Fruit fly (Drosophila melanogaster): Measurements from ENCODE around the gene OXA1L.

OXA1L gene

DNA sequence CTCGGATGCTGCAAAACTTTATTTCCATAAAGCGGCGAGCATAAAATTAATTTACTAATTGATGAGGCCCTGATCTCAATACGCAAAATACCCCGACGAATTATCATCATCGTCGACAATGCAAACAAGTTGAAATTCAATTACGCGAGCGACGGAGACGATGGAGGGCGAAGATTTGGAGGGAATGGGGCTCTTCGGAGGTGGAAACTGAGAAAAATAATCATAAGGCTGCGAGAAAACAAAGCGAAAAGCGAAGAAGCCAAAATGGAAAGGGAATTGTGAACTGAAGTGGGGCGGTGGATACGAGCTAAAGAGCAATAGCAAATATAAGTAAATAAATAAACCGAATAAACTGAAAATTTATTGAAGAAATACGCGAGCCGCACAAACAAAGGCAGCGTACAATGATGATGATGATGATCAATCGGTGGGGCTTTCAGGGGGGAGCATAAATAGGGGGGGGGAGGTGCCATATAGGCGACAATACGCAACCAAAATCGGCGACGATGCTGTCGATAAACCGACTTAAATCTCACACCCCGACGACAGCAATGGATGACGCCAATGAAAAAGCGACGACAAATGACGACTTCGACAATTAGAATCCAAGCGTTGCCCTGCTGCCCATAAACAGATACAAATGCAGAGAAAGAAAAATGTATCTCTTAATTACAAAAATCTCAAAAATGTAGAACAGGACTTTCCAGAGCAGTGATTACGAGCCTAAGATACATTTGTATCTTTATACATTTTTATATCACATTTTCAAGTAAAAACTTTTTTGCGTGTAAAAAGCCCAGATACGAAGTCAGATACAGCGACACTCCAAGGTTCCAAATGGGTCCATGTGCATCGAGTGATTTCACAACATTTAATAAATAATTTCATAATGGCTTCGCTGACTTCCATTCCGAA lies 48.1 kb downstream of the OXA1L start (continued):
- TF ChIP-seq CG9727 (GFP tag; optimal IDR thresholded peaks at IDR 0.05) = peak; percentile 37
- TF ChIP-seq CG8944 (GFP tag; optimal IDR thresholded peaks at IDR 0.05) = peak; percentile 57
- peak; percentile 71; the same call in 2 of the 3 replicates for TF ChIP-seq CG14050 (GFP tag; IDR thresholded peaks at IDR 0.05)
- peak; percentile 22 for TF ChIP-seq CG13775 (GFP tag; optimal IDR thresholded peaks at IDR 0.05)
- peak; percentile 45 for TF ChIP-seq CG12071 (GFP tag; optimal IDR thresholded peaks at IDR 0.05)
- peak; percentile 51 for TF ChIP-seq CG10654 (GFP tag; optimal IDR thresholded peaks at IDR 0.05)
- peak; percentile 67 for TF ChIP-seq CG4424 (GFP tag; optimal IDR thresholded peaks at IDR 0.05)
- TF ChIP-seq mld (GFP tag; IDR thresholded peaks at IDR 0.05; ENCODE audit: partially characterized antibody) = no peak
- TF ChIP-seq Camta (GFP tag; optimal IDR thresholded peaks at IDR 0.05) = peak; percentile 59
- TF ChIP-seq repo (GFP tag; optimal IDR thresholded peaks at IDR 0.05) = peak; percentile 37
- no peak for TF ChIP-seq pan (optimal IDR thresholded peaks at IDR 0.05)
- peak in 1 of 2 experiments; percentile 88 for TF ChIP-seq pan (GFP tag; optimal IDR thresholded peaks at IDR 0.05 in 1 of 2, IDR thresholded peaks at IDR 0.05 in 1 of 2)
- no peak for TF ChIP-seq rib (GFP tag; IDR thresholded peaks at IDR 0.05)
- peak; percentile 67; the same call in 1 of the 2 replicates for TF ChIP-seq CG14014 (GFP tag; IDR thresholded peaks at IDR 0.05)
- TF ChIP-seq CG7372 (GFP tag; IDR thresholded peaks at IDR 0.05) = peak; percentile 47; the same call in 1 of the 2 replicates
- TF ChIP-seq gsb-n (tag; optimal IDR thresholded peaks at IDR 0.05) = peak; percentile 10
- peak; percentile 78 for TF ChIP-seq CG15269 (tag; optimal IDR thresholded peaks at IDR 0.05)
- peak; percentile 37 for TF ChIP-seq Chrac-16 (GFP tag; optimal IDR thresholded peaks at IDR 0.05)
- peak; percentile 39 for TF ChIP-seq Atf-2 (GFP tag; optimal IDR thresholded peaks at IDR 0.05)
- peak; percentile 29; the same call in 1 of the 2 replicates for TF ChIP-seq MBD-R2 (GFP tag; IDR thresholded peaks at IDR 0.05)
- no peak for TF ChIP-seq Lpt (GFP tag; optimal IDR thresholded peaks at IDR 0.05)
- peak; percentile 81 for TF ChIP-seq Drgx (GFP tag; IDR thresholded peaks at IDR 0.05)
- TF ChIP-seq Atf6 (GFP tag; IDR thresholded peaks at IDR 0.05) = peak; percentile 74
- peak; percentile 61 for TF ChIP-seq Hsf (GFP tag; optimal IDR thresholded peaks at IDR 0.05)
- TF ChIP-seq wdn (GFP tag; IDR thresholded peaks at IDR 0.05) = no peak
- TF ChIP-seq D (optimal IDR thresholded peaks at IDR 0.05) = no peak
- peak; percentile 30 for TF ChIP-seq D (GFP tag; optimal IDR thresholded peaks at IDR 0.05)
- peak; percentile 62 for TF ChIP-seq Fer1 (GFP tag; optimal IDR thresholded peaks at IDR 0.05)
- no peak for TF ChIP-seq amos (GFP tag; IDR thresholded peaks at IDR 0.05; ENCODE audit: partially characterized antibody)
- TF ChIP-seq CG14667 (GFP tag; IDR thresholded peaks at IDR 0.05) = peak; percentile 25; the same call in 1 of the 2 replicates
- TF ChIP-seq D19B (GFP tag; optimal IDR thresholded peaks at IDR 0.05) = no peak
- peak; percentile 37; the same call in 1 of the 2 replicates for TF ChIP-seq stc (GFP tag; IDR thresholded peaks at IDR 0.05)
- peak; percentile 37 for TF ChIP-seq psq (GFP tag; optimal IDR thresholded peaks at IDR 0.05)
- peak; percentile 68 for TF ChIP-seq CG2120 (GFP tag; optimal IDR thresholded peaks at IDR 0.05)
- peak; percentile 25 for TF ChIP-seq CG14710 (tag; optimal IDR thresholded peaks at IDR 0.05)
- peak; percentile 38 for TF ChIP-seq CG18011 (GFP tag; optimal IDR thresholded peaks at IDR 0.05)
- TF ChIP-seq CG17612 (GFP tag; IDR thresholded peaks at IDR 0.05) = peak; percentile 29; the same call in 1 of the 2 replicates
- no peak for TF ChIP-seq wek (GFP tag; optimal IDR thresholded peaks at IDR 0.05)
- peak; percentile 21 for TF ChIP-seq Jarid2 (GFP tag; optimal IDR thresholded peaks at IDR 0.05)
- TF ChIP-seq CG9817 (tag; optimal IDR thresholded peaks at IDR 0.05) = peak; percentile 43
- TF ChIP-seq CG15601 (tag; optimal IDR thresholded peaks at IDR 0.05) = peak; percentile 1
- TF ChIP-seq ken (GFP tag; IDR thresholded peaks at IDR 0.05) = peak; percentile 64; the same call in 2 of the 3 replicates
- peak; percentile 93 for TF ChIP-seq Med (GFP tag)
- TF ChIP-seq CG4854 (GFP tag; optimal IDR thresholded peaks at IDR 0.05) = peak; percentile 30
- TF ChIP-seq CG5953 (GFP tag; IDR thresholded peaks at IDR 0.05) = 0 out of 2 replicates have a peak, but pooled peaks have one; percentile 54
- peak; percentile 19 for TF ChIP-seq emc (GFP tag; optimal IDR thresholded peaks at IDR 0.05)
- TF ChIP-seq Awh (GFP tag; IDR thresholded peaks at IDR 0.05) = peak; percentile 82
- peak; percentile 25 for TF ChIP-seq Dad (GFP tag; optimal IDR thresholded peaks at IDR 0.05)
- peak; percentile 10 for TF ChIP-seq CHES-1-like (GFP tag; optimal IDR thresholded peaks at IDR 0.05)
